Worm (Caenorhabditis elegans) whole organism, early embryonic: ENCODE results near the gene C04E7.1.

Experiments used
- ama-1 ChIP-seq: fragments of 150-350 bp; optimal IDR thresholded peaks from 2 replicates; lab custom pipeline; 2014
- pes-1 ChIP-seq: fragments of 200-800 bp; sonication (Bioruptor generic); IDR thresholded peaks from 2 replicates; pipeline ENCODE4 v1.3.6; 2022; ENCODE audit warnings: missing genetic modification reagents, missing genetic modification characterization, missing compliant biosample characterization
- scrt-1 ChIP-seq: fragments of 200-800 bp; sonication (Bioruptor generic); IDR thresholded peaks from 2 replicates; pipeline ENCODE4 v1.3.6; 2022; ENCODE audit warnings: missing genetic modification characterization, missing compliant biosample characterization

- TF ChIP-seq scrt-1 = no peak
- TF ChIP-seq ama-1 = no peak
- TF ChIP-seq pes-1 (GFP tag; lab: Robert Waterston, UW) = no peak
Measured at ce11 chrX:357792-358191, at the start of gene C04E7.1.
